Worm (Caenorhabditis elegans): Measurements from ENCODE around the gene srh-222.

ce11 chrIV:3988132-3988531 is 8.5 kb downstream of the srh-222 start:
- no peak for TF ChIP-seq T22C8.4 (GFP tag; IDR thresholded peaks at IDR 0.05)
- no peak for TF ChIP-seq flt-1 (GFP tag; IDR thresholded peaks at IDR 0.05)
- TF ChIP-seq tab-1 (GFP tag; IDR thresholded peaks at IDR 0.05): no peak
- TF ChIP-seq cog-1 (tag; optimal IDR thresholded peaks at IDR 0.05): no peak
- no peak for TF ChIP-seq med-1 (GFP tag; optimal IDR thresholded peaks at IDR 0.05; ENCODE audit: insufficient read depth)
